Worm (Caenorhabditis elegans) whole organism, L4 larva: Measurements from ENCODE around the gene sri-24.
"Not testable (repeated sequence)": the region's sequence is repeated elsewhere in the genome, so short reads cannot be mapped to it uniquely, and the experiment has no call there.

ENCODE experiments used
- F10B5.3 ChIP-seq: sonication (generic microtip); optimal IDR thresholded peaks from 2 replicates; lab custom pipeline; 2016; ENCODE audit warnings: mild to moderate bottlenecking, missing genetic modification characterization, missing compliant biosample characterization
- F44E2.7 ChIP-seq: fragments of 200-800 bp; sonication (Bioruptor generic); IDR thresholded peaks from 2 replicates; pipeline ENCODE4 v2.1.2; 2022; ENCODE audit warnings: missing genetic modification characterization, missing compliant biosample characterization
- Y48G9A.11 ChIP-seq: fragments of 200-800 bp; sonication (Bioruptor generic); IDR thresholded peaks from 2 replicates; pipeline ENCODE4 v1.3.6; 2022; ENCODE audit warnings: missing genetic modification reagents, missing genetic modification characterization, missing compliant biosample characterization
- ZK337.2 ChIP-seq: fragments of 200-800 bp; sonication (Bioruptor generic); IDR thresholded peaks from 2 replicates; pipeline ENCODE4 v1.3.6; 2022; ENCODE audit warnings: missing genetic modification reagents, missing genetic modification characterization, missing compliant biosample characterization
- aha-1 ChIP-seq: fragments of 150-350 bp; peaks from one replicate; lab custom pipeline; 2014; ENCODE audit warnings: missing biosample characterization, missing genetic modification characterization
- aly-2 ChIP-seq: sonication (generic microtip); optimal IDR thresholded peaks from 2 replicates; lab custom pipeline; 2018; ENCODE audit warnings: missing biosample characterization, missing genetic modification characterization
- ama-1 ChIP-seq: fragments of 150-350 bp; optimal IDR thresholded peaks from 2 replicates; lab custom pipeline; 2014; ENCODE audit warnings: inconsistent platforms, mixed read lengths
- attf-4 ChIP-seq: sonication (generic microtip); optimal IDR thresholded peaks from 3 replicates; lab custom pipeline; 2017; ENCODE audit warnings: missing biosample characterization, missing genetic modification characterization
- ceh-32 ChIP-seq: sonication (generic microtip); optimal IDR thresholded peaks from 2 replicates; lab custom pipeline; 2016; ENCODE audit warnings: mild to moderate bottlenecking, missing genetic modification characterization, missing compliant biosample characterization; ENCODE audit not compliant: poor library complexity
- ceh-44 ChIP-seq: fragments of 200-800 bp; sonication (Bioruptor generic); IDR thresholded peaks from 2 replicates; pipeline ENCODE4 v1.3.6; 2022; ENCODE audit warnings: missing genetic modification reagents, missing genetic modification characterization, missing compliant biosample characterization
- ceh-82 ChIP-seq: sonication (generic microtip); optimal IDR thresholded peaks from 2 replicates; lab custom pipeline; 2017; ENCODE audit warnings: missing biosample characterization, missing genetic modification characterization
- ctbp-1 ChIP-seq: fragments of 200-800 bp; sonication (Bioruptor generic); IDR thresholded peaks from 2 replicates; pipeline ENCODE4 v1.3.6; 2022; ENCODE audit warnings: missing genetic modification reagents, missing genetic modification characterization, missing compliant biosample characterization
- daf-12 ChIP-seq: fragments of 150-350 bp; optimal IDR thresholded peaks from 2 replicates; lab custom pipeline; 2014; ENCODE audit warnings: missing biosample characterization, missing genetic modification reagents, missing genetic modification characterization
- daf-16 ChIP-seq, 3 experiments: sonication (generic microtip); optimal IDR thresholded peaks; 2 replicates each; lab custom pipeline; 2016 to 2017; ENCODE audit warnings: missing genetic modification characterization in 3 of 3, missing genetic modification reagents in 3 of 3, mild to moderate bottlenecking in 2 of 3, missing compliant biosample characterization in 2 of 3, missing biosample characterization in 1 of 3, moderate library complexity in 1 of 3
- daf-19 ChIP-seq: fragments of 200-800 bp; sonication (Bioruptor generic); conservative IDR thresholded peaks from 2 replicates; pipeline ENCODE4 v1.3.6; 2022; ENCODE audit warnings: missing genetic modification characterization, missing compliant biosample characterization
- daf-8 ChIP-seq: fragments of 200-800 bp; sonication (Bioruptor generic); IDR thresholded peaks from 2 replicates; pipeline ENCODE4 v1.3.6; 2022; ENCODE audit warnings: missing genetic modification characterization, missing compliant biosample characterization
- dmd-6 ChIP-seq: fragments of 200-800 bp; sonication (Bioruptor generic); IDR thresholded peaks from 2 replicates; pipeline ENCODE4 v1.3.6; 2022; ENCODE audit warnings: missing genetic modification reagents, missing genetic modification characterization, missing compliant biosample characterization
- duxl-1 ChIP-seq: sonication (generic microtip); optimal IDR thresholded peaks from 2 replicates; lab custom pipeline; 2016; ENCODE audit warnings: mild to moderate bottlenecking, missing genetic modification characterization, moderate library complexity, missing compliant biosample characterization; ENCODE audit not compliant: poor library complexity
- egl-27 ChIP-seq: sonication (generic microtip); optimal IDR thresholded peaks from 3 replicates; lab custom pipeline; 2017; ENCODE audit warnings: missing biosample characterization, missing genetic modification reagents, missing genetic modification characterization
- fos-1 ChIP-seq: fragments of 150-350 bp; optimal IDR thresholded peaks from 2 replicates; lab custom pipeline; 2014; ENCODE audit warnings: missing biosample characterization, missing genetic modification characterization
- hif-1 ChIP-seq, 2 experiments: sonication (generic microtip); optimal IDR thresholded peaks; 2 replicates each; lab custom pipeline; 2016 to 2017; ENCODE audit warnings: missing compliant biosample characterization in 2 of 2, missing genetic modification characterization in 2 of 2, missing genetic modification reagents in 2 of 2, missing genotype in 2 of 2, mild to moderate bottlenecking in 1 of 2
- hlh-30 ChIP-seq: sonication (generic microtip); optimal IDR thresholded peaks from 2 replicates; lab custom pipeline; 2017; ENCODE audit warnings: antibody characterized with exemption, mild to moderate bottlenecking, missing genetic modification characterization, missing compliant biosample characterization; ENCODE audit not compliant: insufficient read depth
- hmg-1.1 ChIP-seq: fragments of 200-800 bp; sonication (Bioruptor generic); IDR thresholded peaks from 2 replicates; pipeline ENCODE4 v1.3.6; 2022; ENCODE audit warnings: missing genetic modification reagents, missing genetic modification characterization, missing compliant biosample characterization
- jun-1 ChIP-seq: fragments of 150-350 bp; optimal IDR thresholded peaks from 2 replicates; lab custom pipeline; 2014; ENCODE audit warnings: missing biosample characterization, missing genetic modification reagents, missing genetic modification characterization
- lin-29 ChIP-seq: fragments of 200-800 bp; sonication (Bioruptor generic); IDR thresholded peaks from 2 replicates; pipeline ENCODE4 v1.3.6; 2022; ENCODE audit warnings: missing genetic modification reagents, missing genetic modification characterization, missing compliant biosample characterization
- lsy-2 ChIP-seq, 2 experiments: fragments of 150-350 bp in 1 of 2; sonication (generic microtip) in 1 of 2; optimal IDR thresholded peaks; 2 replicates each; lab custom pipeline; 2014 to 2017; ENCODE audit warnings: missing biosample characterization in 2 of 2, missing genetic modification characterization in 2 of 2
- madf-9 ChIP-seq: fragments of 200-800 bp; sonication (Bioruptor generic); conservative IDR thresholded peaks from 2 replicates; pipeline ENCODE4 v1.3.6; 2022; ENCODE audit warnings: missing genetic modification reagents, missing genetic modification characterization, missing compliant biosample characterization
- mes-2 ChIP-seq: sonication (generic microtip); optimal IDR thresholded peaks from 2 replicates; lab custom pipeline; 2016; ENCODE audit warnings: missing genotype, mild to moderate bottlenecking, missing genetic modification characterization, missing compliant biosample characterization; ENCODE audit not compliant: poor library complexity, severe bottlenecking
- mxl-3 ChIP-seq: fragments of 200-800 bp; sonication (Bioruptor generic); optimal IDR thresholded peaks from 2 replicates; lab custom pipeline; 2018; ENCODE audit warnings: mild to moderate bottlenecking, missing genetic modification characterization, missing compliant biosample characterization
- nhr-28 ChIP-seq: fragments of 150-350 bp; optimal IDR thresholded peaks from 2 replicates; lab custom pipeline; 2014; ENCODE audit warnings: missing biosample characterization, missing genetic modification characterization
- nhr-41 ChIP-seq: fragments of 200-800 bp; sonication (Bioruptor generic); IDR thresholded peaks from 2 replicates; pipeline ENCODE4 v1.3.6; 2022; ENCODE audit warnings: missing genetic modification reagents, missing genetic modification characterization, missing compliant biosample characterization
- nhr-48 ChIP-seq: sonication (generic microtip); optimal IDR thresholded peaks from 2 replicates; lab custom pipeline; 2016; ENCODE audit warnings: mild to moderate bottlenecking, missing genetic modification characterization, missing compliant biosample characterization
- nhr-76 ChIP-seq: fragments of 150-350 bp; optimal IDR thresholded peaks from 2 replicates; lab custom pipeline; 2014; ENCODE audit warnings: missing biosample characterization, missing genetic modification characterization
- nhr-77 ChIP-seq: fragments of 150-350 bp; optimal IDR thresholded peaks from 2 replicates; lab custom pipeline; 2014; ENCODE audit warnings: missing biosample characterization, missing genetic modification characterization
- pha-4 ChIP-seq, 2 experiments: fragments of 150-350 bp in 1 of 2; fragments of 200-800 bp in 1 of 2; sonication (Bioruptor generic) in 1 of 2; IDR thresholded peaks in 1 of 2; optimal IDR thresholded peaks in 1 of 2; 2 replicates each; pipeline versions ENCODE4 v1.3.6 to Lab custom; 2014 to 2022; ENCODE audit warnings: missing genetic modification characterization in 2 of 2, missing genetic modification reagents in 2 of 2, missing biosample characterization in 1 of 2, missing compliant biosample characterization in 1 of 2
- snpc-1.2 ChIP-seq: fragments of 200-800 bp; sonication (Bioruptor generic); IDR thresholded peaks from 2 replicates; pipeline ENCODE4 v1.3.6; 2022; ENCODE audit warnings: missing genetic modification reagents, missing genetic modification characterization, missing compliant biosample characterization
- unc-39 ChIP-seq: sonication (generic microtip); optimal IDR thresholded peaks from 2 replicates; lab custom pipeline; 2017; ENCODE audit warnings: missing biosample characterization, missing genetic modification characterization
- zag-1 ChIP-seq: fragments of 150-350 bp; optimal IDR thresholded peaks from 2 replicates; lab custom pipeline; 2014; ENCODE audit warnings: missing biosample characterization, missing genetic modification characterization
- zfp-2 ChIP-seq: sonication (generic microtip); optimal IDR thresholded peaks from 2 replicates; lab custom pipeline; 2016; ENCODE audit warnings: mild to moderate bottlenecking, missing genetic modification characterization, missing compliant biosample characterization
- zip-11 ChIP-seq: fragments of 200-800 bp; sonication (Bioruptor generic); IDR thresholded peaks from 2 replicates; pipeline ENCODE4 v1.3.6; 2022; ENCODE audit warnings: missing genetic modification characterization, missing compliant biosample characterization
- zip-2 ChIP-seq: fragments of 150-350 bp; optimal IDR thresholded peaks from 2 replicates; lab custom pipeline; 2014; ENCODE audit warnings: missing biosample characterization, missing genetic modification characterization
- ztf-11 ChIP-seq: fragments of 150-350 bp; optimal IDR thresholded peaks from 2 replicates; lab custom pipeline; 2014; ENCODE audit warnings: missing biosample characterization, missing genetic modification characterization

Gene sri-24

ce11 chrV:15199768-15200167 lies 12.2 kb upstream of the sri-24 start, which contains the start of gene Y75B12B.10:
Y75B12B.10 (plus strand) TSS chrV:15200068.
- TF ChIP-seq zfp-2 (no peak), daf-16 (GFP tag; optimal IDR thresholded peaks at IDR 0.05; lab: Kevin White, UChicago) (no peak), daf-16 (tag; optimal IDR thresholded peaks at IDR 0.05; lab: Kevin White, UChicago) (no peak), mes-2 (tag; lab: Kevin White, UChicago) (no peak), hif-1 (tag; optimal IDR thresholded peaks at IDR 0.05; lab: Kevin White, UChicago) (no peak), nhr-77 (tag; lab: Kevin White, UChicago) (no peak), madf-9 (no peak), dmd-6 (GFP tag; lab: Robert Waterston, UW) (no peak), pha-4 (GFP tag; IDR thresholded peaks at IDR 0.05; lab: Robert Waterston, UW) (no peak), pha-4 (tag; optimal IDR thresholded peaks at IDR 0.05; lab: Kevin White, UChicago) (no peak), ceh-82 (no peak), nhr-76 (tag; lab: Kevin White, UChicago) (no peak), hmg-1.1 (no peak), unc-39 (no peak), ctbp-1 (no peak), zip-2 (no peak), lin-29 (no peak), nhr-48 (tag; lab: Kevin White, UChicago) (no peak)
- TF ChIP-seq, all 104 proteins: peak for 0

ce11 chrV:15207681-15208080 lies 4.3 kb upstream of the sri-24 start, which contains the start of gene C41G6.12:
C41G6.12 (minus strand) TSS chrV:15207781.
- TF ChIP-seq mxl-3 (GFP tag; lab: Kevin White, UChicago); fos-1 (tag; lab: Kevin White, UChicago); Y48G9A.11: not testable (repeated sequence)

ce11 chrV:15215175-15215574 lies 3.2 kb downstream of the sri-24 start, which contains the start of gene sri-26:
sri-26 (plus strand) TSS chrV:15215475.
- not testable (repeated sequence) for TF ChIP-seq duxl-1; daf-8 (GFP tag; lab: Robert Waterston, UW); aha-1 (tag; lab: Kevin White, UChicago)

- no peak for TF ChIP-seq attf-4 (tag; lab: Kevin White, UChicago)
- TF ChIP-seq snpc-1.2 (GFP tag; lab: Robert Waterston, UW): no peak
- TF ChIP-seq F44E2.7: no peak
- TF ChIP-seq nhr-41 (GFP tag; lab: Robert Waterston, UW): no peak
- no peak for TF ChIP-seq ama-1 (lab: Kevin White, UChicago)
- no peak for TF ChIP-seq ztf-11 (tag; lab: Kevin White, UChicago)
These were observed 4.7 kb downstream of the sri-24 start, which contains the start of gene sri-25 for ce11 chrV:15216705-15217104. sri-25 (plus strand) TSS chrV:15217005.

- TF ChIP-seq zip-11 (GFP tag; lab: Robert Waterston, UW) (no peak), unc-39 (no peak), nhr-28 (tag; lab: Kevin White, UChicago) (no peak)
- TF ChIP-seq, all 104 proteins: peak for 0
These were observed 9.4 kb downstream of the sri-24 start, which contains the start of gene irld-25 for ce11 chrV:15221330-15221729. irld-25 (plus strand) TSS chrV:15221630.

ce11 chrV:15223668-15224067 lies 11.7 kb downstream of the sri-24 start, which contains the start of gene srw-24:
srw-24 (plus strand) TSS chrV:15223968.
- TF ChIP-seq nhr-76 (tag; lab: Kevin White, UChicago) (no peak), hlh-30 (no peak), lsy-2 (tag; optimal IDR thresholded peaks at IDR 0.05; lab: Kevin White, UChicago) (no peak), pha-4 (GFP tag; IDR thresholded peaks at IDR 0.05; lab: Robert Waterston, UW) (no peak), pha-4 (tag; optimal IDR thresholded peaks at IDR 0.05; lab: Kevin White, UChicago) (no peak), nhr-41 (GFP tag; lab: Robert Waterston, UW) (no peak), jun-1 (tag; lab: Kevin White, UChicago) (no peak), daf-12 (tag; lab: Kevin White, UChicago) (no peak), egl-27 (no peak), ztf-11 (tag; lab: Kevin White, UChicago) (no peak), F10B5.3 (tag; lab: Kevin White, UChicago) (no peak), ceh-44 (GFP tag; lab: Robert Waterston, UW) (no peak), ceh-32 (no peak), ZK337.2 (GFP tag; lab: Robert Waterston, UW) (no peak), aly-2 (tag; lab: Kevin White, UChicago) (no peak), daf-19 (no peak), zag-1 (tag; lab: Kevin White, UChicago) (no peak)
